Fruit fly (Drosophila melanogaster): ENCODE data around the gene CG16863.

CG16863 gene

dm6 chr2L:13778648-13779047, 12.1 kb upstream of the CG16863 start (continued):
- TF ChIP-seq CG10631 (GFP tag; optimal IDR thresholded peaks at IDR 0.05) (peak; percentile 38), CG11294 (GFP tag; IDR thresholded peaks at IDR 0.05) (peak; percentile 61), Lpt (GFP tag; optimal IDR thresholded peaks at IDR 0.05) (peak; percentile 57), CG15336 (GFP tag; IDR thresholded peaks at IDR 0.05) (peak; percentile 76), Hr4 (GFP tag; optimal IDR thresholded peaks at IDR 0.05) (peak; percentile 85), spab (GFP tag; optimal IDR thresholded peaks at IDR 0.05) (no peak), net (GFP tag; optimal IDR thresholded peaks at IDR 0.05) (peak; percentile 61), Eip78C (GFP tag) (peak; percentile 83)

DNA sequence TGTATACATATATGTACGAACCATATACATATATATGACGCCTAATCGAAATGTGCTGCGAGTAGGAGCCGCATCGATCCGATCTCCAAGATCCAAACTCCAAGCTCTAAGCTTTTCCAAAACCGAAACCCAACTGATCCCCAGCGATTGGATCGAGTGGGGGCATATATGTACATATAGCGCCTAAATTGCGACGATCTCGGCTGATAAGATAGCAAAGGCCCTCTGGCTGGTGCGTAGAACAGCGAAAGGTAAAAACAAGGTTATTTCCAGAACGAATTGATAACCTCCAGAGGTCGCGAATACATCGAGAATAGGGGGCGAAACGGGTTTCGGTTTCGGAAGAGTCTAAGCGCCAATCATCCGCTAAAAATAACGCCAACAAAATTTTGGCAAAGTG, 11.6 kb upstream of the CG16863 start:
- TF ChIP-seq eg (GFP tag; IDR thresholded peaks at IDR 0.05) (no peak), CG7368 (GFP tag; optimal IDR thresholded peaks at IDR 0.05) (no peak), Eip78C (GFP tag) (no peak), vri (GFP tag; optimal IDR thresholded peaks at IDR 0.05) (no peak), svp (GFP tag) (peak; percentile 83)

dm6 chr2L:13779795-13780108, 11.0 kb upstream of the CG16863 start:
- TF ChIP-seq Gug (GFP tag; IDR thresholded peaks at IDR 0.05): no peak
- TF ChIP-seq CG15336 (GFP tag; IDR thresholded peaks at IDR 0.05): no peak
- TF ChIP-seq net (GFP tag; optimal IDR thresholded peaks at IDR 0.05): no peak
- TF ChIP-seq topi (GFP tag; optimal IDR thresholded peaks at IDR 0.05): no peak

dm6 chr2L:13780109-13780947, 10.4 kb upstream of the CG16863 start, which contains the start of the genes CG9008 and p38b:
Gene CG9008, minus strand, starts transcription at chr2L:13780165.
Gene p38b, plus strand, starts transcription at chr2L:13780689.
- TF ChIP-seq CG3919 (GFP tag; optimal IDR thresholded peaks at IDR 0.05): peak; percentile 71
- peak; percentile 44; the same call in 1 of the 3 replicates for TF ChIP-seq CG6163 (GFP tag; IDR thresholded peaks at IDR 0.05)
- TF ChIP-seq acj6 (GFP tag; optimal IDR thresholded peaks at IDR 0.05): peak; percentile 83
- peak; percentile 68 for TF ChIP-seq Sox14 (GFP tag; optimal IDR thresholded peaks at IDR 0.05)
- TF ChIP-seq CG1621 (tag; optimal IDR thresholded peaks at IDR 0.05): peak; percentile 39
- TF ChIP-seq esn (GFP tag; optimal IDR thresholded peaks at IDR 0.05): peak; percentile 89
- peak; percentile 84 for TF ChIP-seq CG6276 (GFP tag; optimal IDR thresholded peaks at IDR 0.05)
- TF ChIP-seq spab (GFP tag; optimal IDR thresholded peaks at IDR 0.05): peak; percentile 86
- peak; percentile 76 for TF ChIP-seq Sox15 (GFP tag; optimal IDR thresholded peaks at IDR 0.05)
- peak; percentile 80 for TF ChIP-seq OdsH (GFP tag; optimal IDR thresholded peaks at IDR 0.05)
- peak; percentile 36 for TF ChIP-seq Ets21C (GFP tag; optimal IDR thresholded peaks at IDR 0.05)
- TF ChIP-seq CG32006 (GFP tag; optimal IDR thresholded peaks at IDR 0.05): peak; percentile 92
- TF ChIP-seq Gug (GFP tag; IDR thresholded peaks at IDR 0.05): peak; percentile 57
- TF ChIP-seq salr (GFP tag; optimal IDR thresholded peaks at IDR 0.05): peak; percentile 19 to 86
- TF ChIP-seq vri (GFP tag; optimal IDR thresholded peaks at IDR 0.05): peak; percentile 58
- peak; percentile 60 for TF ChIP-seq CG31627 (GFP tag; optimal IDR thresholded peaks at IDR 0.05)
- peak; percentile 74 for TF ChIP-seq lz (GFP tag; optimal IDR thresholded peaks at IDR 0.05)
- TF ChIP-seq Met (GFP tag; optimal IDR thresholded peaks at IDR 0.05): peak; percentile 76
- TF ChIP-seq fd59A (GFP tag; optimal IDR thresholded peaks at IDR 0.05): peak; percentile 74
- peak; percentile 71 for TF ChIP-seq Hr4 (GFP tag; optimal IDR thresholded peaks at IDR 0.05)
- peak; percentile 5 for TF ChIP-seq CG6854 (GFP tag; optimal IDR thresholded peaks at IDR 0.05)
- peak; percentile 73 for TF ChIP-seq CG16779 (tag; optimal IDR thresholded peaks at IDR 0.05)
- peak; percentile 71 for TF ChIP-seq CG11762 (GFP tag; optimal IDR thresholded peaks at IDR 0.05; ENCODE audit: insufficient read depth)
- TF ChIP-seq Lpt (GFP tag; optimal IDR thresholded peaks at IDR 0.05): peak; percentile 61
- peak; percentile 88 for TF ChIP-seq Ets96B (tag; optimal IDR thresholded peaks at IDR 0.05)
- TF ChIP-seq topi (GFP tag; optimal IDR thresholded peaks at IDR 0.05): peak; percentile 68
- TF ChIP-seq CG8632 (GFP tag; optimal IDR thresholded peaks at IDR 0.05): peak; percentile 88
- TF ChIP-seq svp (GFP tag): peak; percentile 86
- TF ChIP-seq CG4318 (GFP tag; optimal IDR thresholded peaks at IDR 0.05): peak; percentile 84
- TF ChIP-seq Eip75B (GFP tag; optimal IDR thresholded peaks at IDR 0.05): peak; percentile 68
- peak; percentile 58 for TF ChIP-seq CG9139 (GFP tag; optimal IDR thresholded peaks at IDR 0.05)
- peak; percentile 47 for TF ChIP-seq fkh (GFP tag; optimal IDR thresholded peaks at IDR 0.05)
- peak; percentile 65 for TF ChIP-seq Blimp-1 (GFP tag; optimal IDR thresholded peaks at IDR 0.05)
- no peak for TF ChIP-seq Smox (GFP tag; optimal IDR thresholded peaks at IDR 0.05)
- peak; percentile 86 for TF ChIP-seq CG3032 (tag; optimal IDR thresholded peaks at IDR 0.05)
- TF ChIP-seq CG10669 (GFP tag; optimal IDR thresholded peaks at IDR 0.05): peak; percentile 73
- TF ChIP-seq CG8319 (GFP tag; optimal IDR thresholded peaks at IDR 0.05): peak; percentile 67
